Worm (Caenorhabditis elegans) whole organism, young adult: ENCODE data around the gene W04H10.5.

Source experiments
- B0261.1 ChIP-seq: sonication (generic microtip); optimal IDR thresholded peaks from 2 replicates; lab custom pipeline; 2016; ENCODE audit warnings: mild to moderate bottlenecking, missing genetic modification characterization, moderate library complexity, missing compliant biosample characterization
- B0336.3 ChIP-seq: fragments of 200-800 bp; sonication (Bioruptor generic); IDR thresholded peaks from 2 replicates; pipeline ENCODE4 v1.3.6; 2022; ENCODE audit warnings: missing genetic modification characterization, missing compliant biosample characterization
- F10E7.11 ChIP-seq: sonication (generic microtip); optimal IDR thresholded peaks from 2 replicates; lab custom pipeline; 2017; ENCODE audit warnings: mild to moderate bottlenecking, missing genetic modification characterization, moderate library complexity, missing compliant biosample characterization
- F22D6.2 ChIP-seq: sonication (generic microtip); optimal IDR thresholded peaks from 2 replicates; lab custom pipeline; 2016; ENCODE audit warnings: mild to moderate bottlenecking, missing genetic modification characterization, missing compliant biosample characterization
- F37B4.10 ChIP-seq: fragments of 200-800 bp; sonication (Bioruptor generic); IDR thresholded peaks from 2 replicates; pipeline ENCODE4 v1.3.6; 2022; ENCODE audit warnings: missing genetic modification characterization, missing compliant biosample characterization
- F52B5.7 ChIP-seq: sonication (generic microtip); optimal IDR thresholded peaks from 2 replicates; lab custom pipeline; 2016; ENCODE audit warnings: mild to moderate bottlenecking, missing genetic modification characterization, missing compliant biosample characterization
- F57A8.1 ChIP-seq: fragments of 200-800 bp; sonication (Bioruptor generic); optimal IDR thresholded peaks from 2 replicates; lab custom pipeline; 2018; ENCODE audit warnings: mild to moderate bottlenecking, missing genetic modification characterization, moderate library complexity, missing compliant biosample characterization
- K11D2.4 ChIP-seq: fragments of 200-800 bp; sonication (Bioruptor generic); IDR thresholded peaks from 2 replicates; pipeline ENCODE4 v1.3.6; 2022; ENCODE audit warnings: missing genetic modification reagents, missing genetic modification characterization, missing compliant biosample characterization
- Y53F4B.3 ChIP-seq: fragments of 200-800 bp; sonication (Bioruptor generic); IDR thresholded peaks from 2 replicates; pipeline ENCODE4 v1.3.6; 2022; ENCODE audit warnings: missing genetic modification reagents, missing genetic modification characterization, missing compliant biosample characterization
- Y67H2A.10 ChIP-seq: fragments of 200-800 bp; sonication (Bioruptor generic); conservative IDR thresholded peaks from 2 replicates; pipeline ENCODE4 v1.3.6; 2022; ENCODE audit warnings: missing genetic modification reagents, missing genetic modification characterization, missing compliant biosample characterization
- ama-1 ChIP-seq, 3 experiments: fragments of 150-350 bp in 1 of 3; sonication (generic microtip) in 2 of 3; optimal IDR thresholded peaks; 2 replicates each; lab custom pipeline; 2014 to 2018; ENCODE audit warnings: missing biosample characterization in 2 of 3, missing genetic modification characterization in 2 of 3, missing genetic modification reagents in 2 of 3
- athp-1 ChIP-seq: sonication (generic microtip); optimal IDR thresholded peaks from 2 replicates; lab custom pipeline; 2017; ENCODE audit warnings: mild to moderate bottlenecking, missing genetic modification characterization, missing compliant biosample characterization
- attf-3 ChIP-seq: fragments of 200-800 bp; sonication (Bioruptor generic); conservative IDR thresholded peaks from 2 replicates; pipeline ENCODE4 v1.3.6; 2022; ENCODE audit warnings: missing genetic modification reagents, missing genetic modification characterization, missing compliant biosample characterization
- bed-1 ChIP-seq: fragments of 200-800 bp; sonication (Bioruptor generic); IDR thresholded peaks from 2 replicates; pipeline ENCODE4 v1.3.6; 2022; ENCODE audit warnings: missing genetic modification reagents, missing genetic modification characterization, missing compliant biosample characterization
- ccch-3 ChIP-seq: fragments of 200-800 bp; sonication (Bioruptor generic); optimal IDR thresholded peaks from 2 replicates; lab custom pipeline; 2018; ENCODE audit warnings: mild to moderate bottlenecking, missing genetic modification characterization, missing compliant biosample characterization
- cebp-1 ChIP-seq, 2 experiments: fragments of 200-800 bp in 1 of 2; sonication (Bioruptor generic) in 1 of 2; sonication (generic microtip) in 1 of 2; IDR thresholded peaks in 1 of 2; optimal IDR thresholded peaks in 1 of 2; 2 replicates each; pipeline versions ENCODE4 v1.3.6 to Lab custom; 2017 to 2022; ENCODE audit warnings: missing compliant biosample characterization in 2 of 2, missing genetic modification characterization in 2 of 2, mild to moderate bottlenecking in 1 of 2, missing genetic modification reagents in 1 of 2, moderate library complexity in 1 of 2
- cebp-2 ChIP-seq: fragments of 200-800 bp; sonication (Bioruptor generic); IDR thresholded peaks from 2 replicates; pipeline ENCODE4 v1.3.6; 2022; ENCODE audit warnings: missing genetic modification characterization, missing compliant biosample characterization
- ceh-79 ChIP-seq: sonication (generic microtip); optimal IDR thresholded peaks from 2 replicates; lab custom pipeline; 2017; ENCODE audit warnings: mild to moderate bottlenecking, missing genetic modification characterization, missing compliant biosample characterization
- chd-7 ChIP-seq: sonication (generic microtip); optimal IDR thresholded peaks from 2 replicates; lab custom pipeline; 2016; ENCODE audit warnings: mild to moderate bottlenecking, missing genetic modification characterization, moderate library complexity, missing compliant biosample characterization
- die-1 ChIP-seq: sonication (generic microtip); optimal IDR thresholded peaks from 2 replicates; lab custom pipeline; 2016; ENCODE audit warnings: missing genotype, mild to moderate bottlenecking, missing genetic modification characterization, missing compliant biosample characterization
- dox-1 ChIP-seq: fragments of 200-800 bp; sonication (Bioruptor generic); IDR thresholded peaks from 2 replicates; pipeline ENCODE4 v1.3.6; 2022; ENCODE audit warnings: missing genetic modification reagents, missing genetic modification characterization, missing compliant biosample characterization
- ekl-4 ChIP-seq: fragments of 200-800 bp; sonication (Bioruptor generic); IDR thresholded peaks from 2 replicates; pipeline ENCODE4 v1.3.6; 2022; ENCODE audit warnings: missing genetic modification reagents, missing genetic modification characterization, missing compliant biosample characterization
- hrde-1 ChIP-seq: sonication (generic microtip); optimal IDR thresholded peaks from 2 replicates; lab custom pipeline; 2016; ENCODE audit warnings: missing genetic modification characterization, mild to moderate bottlenecking, missing compliant biosample characterization, moderate library complexity, missing genotype, missing genetic modification reagents, borderline replicate concordance
- hsf-1 ChIP-seq: fragments of 200-800 bp; sonication (Bioruptor generic); IDR thresholded peaks from 2 replicates; pipeline ENCODE4 v1.3.6; 2022; ENCODE audit warnings: missing genetic modification reagents, missing genetic modification characterization, missing compliant biosample characterization
- lin-40 ChIP-seq: sonication (generic microtip); optimal IDR thresholded peaks from 2 replicates; lab custom pipeline; 2016; ENCODE audit warnings: missing genetic modification characterization, mild to moderate bottlenecking, missing compliant biosample characterization, missing genotype, missing genetic modification reagents
- madf-10 ChIP-seq: sonication (generic microtip); optimal IDR thresholded peaks from 2 replicates; lab custom pipeline; 2016; ENCODE audit warnings: mild to moderate bottlenecking, missing genetic modification characterization, missing compliant biosample characterization
- madf-6 ChIP-seq: fragments of 200-800 bp; sonication (Bioruptor generic); IDR thresholded peaks from 2 replicates; pipeline ENCODE4 v1.3.6; 2022; ENCODE audit warnings: missing genetic modification reagents, missing genetic modification characterization, missing compliant biosample characterization
- madf-8 ChIP-seq: fragments of 200-800 bp; sonication (Bioruptor generic); conservative IDR thresholded peaks from 2 replicates; pipeline ENCODE4 v1.3.6; 2022; ENCODE audit warnings: missing genetic modification reagents, missing genetic modification characterization, missing compliant biosample characterization
- mcd-1 ChIP-seq: fragments of 200-800 bp; sonication (Bioruptor generic); IDR thresholded peaks from 2 replicates; pipeline ENCODE4 v1.3.6; 2022; ENCODE audit warnings: missing genetic modification reagents, missing genetic modification characterization, missing compliant biosample characterization
- mes-4 ChIP-seq: sonication (generic microtip); optimal IDR thresholded peaks from 2 replicates; lab custom pipeline; 2016; ENCODE audit warnings: missing genotype, missing genetic modification characterization, missing compliant biosample characterization
- mxl-1 ChIP-seq: sonication (generic microtip); optimal IDR thresholded peaks from 2 replicates; lab custom pipeline; 2016; ENCODE audit warnings: missing genetic modification characterization, missing compliant biosample characterization
- nfyb-1 ChIP-seq: fragments of 200-800 bp; sonication (Bioruptor generic); IDR thresholded peaks from 2 replicates; pipeline ENCODE4 v1.3.6; 2022; ENCODE audit warnings: missing genetic modification reagents, missing genetic modification characterization, missing compliant biosample characterization
- nhr-179 ChIP-seq: sonication (generic microtip); optimal IDR thresholded peaks from 2 replicates; lab custom pipeline; 2016; ENCODE audit warnings: mild to moderate bottlenecking, missing genetic modification characterization, missing compliant biosample characterization
- repo-1 ChIP-seq: sonication (generic microtip); optimal IDR thresholded peaks from 2 replicates; lab custom pipeline; 2017; ENCODE audit warnings: mild to moderate bottlenecking, missing genetic modification characterization, missing compliant biosample characterization
- rpc-1 ChIP-seq, 2 experiments: fragments of 150-350 bp in 1 of 2; sonication (generic microtip) in 1 of 2; optimal IDR thresholded peaks; 2 replicates each; lab custom pipeline; 2014 to 2018; ENCODE audit warnings: missing biosample characterization in 1 of 2, missing genetic modification characterization in 1 of 2, missing genetic modification reagents in 1 of 2, missing genotype in 1 of 2
- sdz-38 ChIP-seq: sonication (generic microtip); optimal IDR thresholded peaks from 2 replicates; lab custom pipeline; 2016; ENCODE audit warnings: missing genotype, missing genetic modification characterization, missing compliant biosample characterization
- snpc-1.3 ChIP-seq: sonication (generic microtip); optimal IDR thresholded peaks from 2 replicates; lab custom pipeline; 2017; ENCODE audit warnings: missing genetic modification characterization, mild to moderate bottlenecking, missing compliant biosample characterization, antibody characterized with exemption, moderate library complexity, missing genotype, missing genetic modification reagents; ENCODE audit not compliant: insufficient read depth
- snpc-3.4 ChIP-seq: sonication (generic microtip); optimal IDR thresholded peaks from 2 replicates; lab custom pipeline; 2017; ENCODE audit warnings: missing genetic modification characterization, mild to moderate bottlenecking, missing compliant biosample characterization, antibody characterized with exemption, moderate library complexity, missing genotype, missing genetic modification reagents
- snpc-4 ChIP-seq, 5 experiments: fragments of 150-350 bp in 1 of 5; sonication (generic microtip) in 4 of 5; optimal IDR thresholded peaks; 2 replicates each; lab custom pipeline; 2014 to 2018; ENCODE audit warnings: missing genetic modification characterization in 5 of 5, missing biosample characterization in 3 of 5, antibody characterized with exemption in 2 of 5, mild to moderate bottlenecking in 2 of 5, missing compliant biosample characterization in 2 of 5, missing genotype in 2 of 5, moderate library complexity in 2 of 5, missing genetic modification reagents in 1 of 5
- tbp1 ChIP-seq: fragments of 200-800 bp; sonication (Bioruptor generic); optimal IDR thresholded peaks from 2 replicates; lab custom pipeline; 2018; ENCODE audit warnings: mild to moderate bottlenecking, missing genetic modification characterization, missing compliant biosample characterization
- tbx-9 ChIP-seq: sonication (generic microtip); optimal IDR thresholded peaks from 2 replicates; lab custom pipeline; 2016; ENCODE audit warnings: borderline replicate concordance, missing genetic modification characterization, inconsistent platforms, missing compliant biosample characterization
- tlf-1 ChIP-seq: fragments of 200-800 bp; sonication (Bioruptor generic); optimal IDR thresholded peaks from 2 replicates; lab custom pipeline; 2018; ENCODE audit warnings: mild to moderate bottlenecking, missing genetic modification characterization, missing compliant biosample characterization
- unc-130 ChIP-seq: sonication (generic microtip); optimal IDR thresholded peaks from 2 replicates; lab custom pipeline; 2016; ENCODE audit warnings: missing genetic modification reagents, missing genetic modification characterization, missing compliant biosample characterization
- ztf-25 ChIP-seq: fragments of 200-800 bp; sonication (Bioruptor generic); IDR thresholded peaks from 2 replicates; pipeline ENCODE4 v1.3.6; 2022; ENCODE audit warnings: missing genetic modification reagents, missing genetic modification characterization, missing compliant biosample characterization

Gene W04H10.5

ce11 chrII:574064-574463 lies 32.1 kb upstream of the W04H10.5 start (continued):
- TF ChIP-seq attf-3 (GFP tag; lab: Robert Waterston, UW) (no peak), nfyb-1 (no peak), bed-1 (no peak), mes-4 (tag; lab: Kevin White, UChicago) (no peak), athp-1 (tag; lab: Kevin White, UChicago) (no peak)

- TF ChIP-seq B0336.3 (GFP tag; lab: Robert Waterston, UW) (peak; percentile 26; the same call in 1 of the 2 replicates), unc-130 (GFP tag; lab: Kevin White, UChicago) (no peak), nfyb-1 (no peak), Y67H2A.10 (GFP tag; lab: Robert Waterston, UW) (no peak), rpc-1 (optimal IDR thresholded peaks at IDR 0.05; lab: Kevin White, UChicago) (no peak), rpc-1 (tag; optimal IDR thresholded peaks at IDR 0.05; lab: Kevin White, UChicago) (no peak), ceh-79 (tag; lab: Kevin White, UChicago) (no peak), ekl-4 (0 out of 2 replicates have a peak, but pooled peaks have one; percentile 12), cebp-1 (GFP tag; IDR thresholded peaks at IDR 0.05; lab: Robert Waterston, UW) (no peak), cebp-1 (tag; optimal IDR thresholded peaks at IDR 0.05; lab: Kevin White, UChicago) (no peak), die-1 (no peak), lin-40 (tag; lab: Kevin White, UChicago) (no peak), mxl-1 (tag; lab: Kevin White, UChicago) (no peak), repo-1 (tag; lab: Kevin White, UChicago) (no peak), madf-6 (GFP tag; lab: Robert Waterston, UW) (0 out of 2 replicates have a peak, but pooled peaks have one; percentile 1), F57A8.1 (GFP tag; lab: Kevin White, UChicago) (no peak), madf-10 (tag; lab: Kevin White, UChicago) (no peak), B0261.1 (tag; lab: Kevin White, UChicago) (no peak), F52B5.7 (no peak), madf-8 (GFP tag; lab: Robert Waterston, UW) (no peak), snpc-1.3 (tag; lab: Kevin White, UChicago) (peak; percentile 48), chd-7 (tag; lab: Kevin White, UChicago) (no peak), ama-1 (optimal IDR thresholded peaks at IDR 0.05; lab: Kevin White, UChicago) (no peak), ama-1 (GFP tag; optimal IDR thresholded peaks at IDR 0.05; lab: Kevin White, UChicago) (peak in 1 of 2 experiments; percentile 38), K11D2.4 (no peak), sdz-38 (tag; lab: Kevin White, UChicago) (no peak), ccch-3 (GFP tag; lab: Kevin White, UChicago) (no peak), F10E7.11 (tag; lab: Kevin White, UChicago) (no peak), tlf-1 (no peak), mcd-1 (no peak), dox-1 (GFP tag; lab: Robert Waterston, UW) (no peak), F22D6.2 (tag; lab: Kevin White, UChicago) (no peak), cebp-2 (GFP tag; lab: Robert Waterston, UW) (no peak), F37B4.10 (no peak), hrde-1 (peak; percentile 42), tbp1 (GFP tag; lab: Kevin White, UChicago) (no peak), tbx-9 (tag; lab: Kevin White, UChicago) (no peak), nhr-179 (tag; lab: Kevin White, UChicago) (no peak), Y53F4B.3 (GFP tag; lab: Robert Waterston, UW) (no peak), snpc-4 (GFP tag; optimal IDR thresholded peaks at IDR 0.05; lab: Kevin White, UChicago) (no peak), snpc-4 (tag; optimal IDR thresholded peaks at IDR 0.05; lab: Kevin White, UChicago) (no peak), ztf-25 (no peak), hsf-1 (GFP tag; lab: Robert Waterston, UW) (no peak), snpc-3.4 (peak; percentile 30)
These were observed 28.5 kb upstream of the W04H10.5 start, which contains the start of gene W08F4.7 for ce11 chrII:577632-578031. Gene W08F4.7 (minus strand): TSS chrII:577732.
